Fruit fly (Drosophila melanogaster) whole organism, embryonic: ENCODE results near the gene Prx2.

Experiments
- CG10147 ChIP-seq: fragments of 200-800 bp; sonication (Bioruptor generic); optimal IDR thresholded peaks from 2 replicates; lab custom pipeline; 2019; ENCODE audit warnings: missing biosample characterization, mild to moderate bottlenecking, missing genetic modification characterization, moderate library complexity
- CG10209 ChIP-seq: fragments of 200-800 bp; sonication (Bioruptor generic); optimal IDR thresholded peaks from 3 replicates; lab custom pipeline; 2017; ENCODE audit warnings: missing biosample characterization, mild to moderate bottlenecking, missing genetic modification characterization, missing genetic modification reagents
- CG10274 ChIP-seq: fragments of 200-800 bp; sonication (Bioruptor generic); optimal IDR thresholded peaks from 3 replicates; lab custom pipeline; 2017; ENCODE audit warnings: missing biosample characterization, mild to moderate bottlenecking, missing genetic modification characterization
- CG12659 ChIP-seq: fragments of 200-800 bp; sonication (Bioruptor generic); optimal IDR thresholded peaks from 3 replicates; lab custom pipeline; 2017; ENCODE audit warnings: mild to moderate bottlenecking, missing biosample characterization, missing genetic modification reagents, missing genetic modification characterization
- CG12942 ChIP-seq: fragments of 200-800 bp; sonication (Bioruptor generic); optimal IDR thresholded peaks from 3 replicates; lab custom pipeline; 2016; ENCODE audit warnings: missing biosample characterization, missing genetic modification characterization
- CG17186 ChIP-seq: fragments of 200-800 bp; sonication (Bioruptor generic); optimal IDR thresholded peaks from 3 replicates; lab custom pipeline; 2017; ENCODE audit warnings: missing biosample characterization, missing genetic modification reagents, missing genetic modification characterization
- CG17385 ChIP-seq: fragments of 200-800 bp; sonication (Bioruptor generic); optimal IDR thresholded peaks from 3 replicates; lab custom pipeline; 2018; ENCODE audit warnings: missing biosample characterization, mild to moderate bottlenecking, missing genetic modification characterization
- CG1792 ChIP-seq: fragments of 200-800 bp; sonication (Bioruptor generic); optimal IDR thresholded peaks from 2 replicates; lab custom pipeline; 2016; ENCODE audit warnings: missing biosample characterization, missing genetic modification characterization
- CG2875 ChIP-seq: fragments of 200-800 bp; sonication (Bioruptor generic); optimal IDR thresholded peaks from 2 replicates; lab custom pipeline; 2017; ENCODE audit warnings: missing biosample characterization, mild to moderate bottlenecking, missing genetic modification characterization, missing genetic modification reagents
- CG32767 ChIP-seq: fragments of 200-800 bp; sonication (Bioruptor generic); IDR thresholded peaks from 2 replicates; pipeline ENCODE4 v1.3.6; 2022; ENCODE audit warnings: missing biosample characterization, missing genetic modification characterization
- CG3281 ChIP-seq: fragments of 200-800 bp; sonication (Bioruptor generic); optimal IDR thresholded peaks from 3 replicates; lab custom pipeline; 2017; ENCODE audit warnings: missing biosample characterization, mild to moderate bottlenecking, missing genetic modification characterization
- CG34422 ChIP-seq: fragments of 200-800 bp; sonication (Bioruptor generic); IDR thresholded peaks from 3 replicates; pipeline ENCODE4 v1.3.6; 2022; ENCODE audit warnings: missing biosample characterization, missing genetic modification characterization
- CG42726 ChIP-seq: fragments of 200-800 bp; sonication (Bioruptor generic); IDR thresholded peaks from 2 replicates; pipeline ENCODE4 v1.3.6; 2022; ENCODE audit warnings: missing biosample characterization, missing genetic modification characterization; ENCODE audit not compliant: partially characterized antibody
- CG43689 ChIP-seq: fragments of 200-800 bp; sonication (Bioruptor generic); IDR thresholded peaks from 2 replicates; pipeline ENCODE4 v1.3.6; 2022; ENCODE audit warnings: missing biosample characterization, missing genetic modification characterization
- CG7745 ChIP-seq: fragments of 200-800 bp; sonication (Bioruptor generic); optimal IDR thresholded peaks from 2 replicates; lab custom pipeline; 2018; ENCODE audit warnings: missing biosample characterization, mild to moderate bottlenecking, missing genetic modification characterization, moderate library complexity
- CG8478 ChIP-seq: fragments of >200 bp; optimal IDR thresholded peaks from 2 replicates; lab custom pipeline; 2018
- CG9215 ChIP-seq: fragments of 200-800 bp; sonication (Bioruptor generic); IDR thresholded peaks from 2 replicates; pipeline ENCODE4 v1.3.6; 2022; ENCODE audit warnings: missing biosample characterization, missing genetic modification characterization
- CoRest ChIP-seq: fragments of 200-800 bp; sonication (Bioruptor generic); optimal IDR thresholded peaks from 3 replicates; lab custom pipeline; 2018; ENCODE audit warnings: missing biosample characterization, mild to moderate bottlenecking, missing genetic modification characterization, moderate library complexity
- D ChIP-seq, 2 experiments: fragments of 200-800 bp in 1 of 2; fragments of >200 bp in 1 of 2; sonication (Bioruptor generic) in 1 of 2; optimal IDR thresholded peaks; 2 replicates in 1 of 2; 3 replicates in 1 of 2; lab custom pipeline; 2017; ENCODE audit warnings: mild to moderate bottlenecking in 1 of 2, missing biosample characterization in 1 of 2, missing genetic modification characterization in 1 of 2, missing genetic modification reagents in 1 of 2
- D19A ChIP-seq: fragments of 200-800 bp; optimal IDR thresholded peaks from 3 replicates; lab custom pipeline; 2019; ENCODE audit warnings: missing biosample characterization, mild to moderate bottlenecking, missing genetic modification characterization, moderate library complexity
- Dip3 ChIP-seq: fragments of 200-800 bp; sonication (Bioruptor generic); optimal IDR thresholded peaks from 3 replicates; lab custom pipeline; 2016; ENCODE audit warnings: missing biosample characterization, missing genetic modification characterization
- Doc2 ChIP-seq: fragments of 200-800 bp; sonication (Bioruptor generic); IDR thresholded peaks from 2 replicates; pipeline ENCODE4 v1.3.6; 2022; ENCODE audit warnings: missing biosample characterization, missing genetic modification characterization
- Elba2 ChIP-seq: fragments of 200-800 bp; sonication (Bioruptor generic); optimal IDR thresholded peaks from 3 replicates; lab custom pipeline; 2016; ENCODE audit warnings: missing biosample characterization, missing genetic modification characterization
- HLH3B ChIP-seq: fragments of 200-800 bp; sonication (Bioruptor generic); IDR thresholded peaks from 2 replicates; pipeline ENCODE4 v1.3.6; 2022; ENCODE audit warnings: missing biosample characterization, missing genetic modification characterization
- HLHmδ ChIP-seq: fragments of 200-800 bp; sonication (Bioruptor generic); optimal IDR thresholded peaks from 2 replicates; lab custom pipeline; 2018; ENCODE audit warnings: missing biosample characterization, mild to moderate bottlenecking, missing genetic modification characterization, moderate library complexity
- Hr3 ChIP-seq: fragments of 200-800 bp; sonication (Bioruptor generic); optimal IDR thresholded peaks from 3 replicates; lab custom pipeline; 2016; ENCODE audit warnings: missing biosample characterization, missing genetic modification characterization
- Ssrp ChIP-seq: fragments of 200-800 bp; sonication (Bioruptor generic); optimal IDR thresholded peaks from 2 replicates; lab custom pipeline; 2018; ENCODE audit warnings: missing biosample characterization, mild to moderate bottlenecking, missing genetic modification characterization, moderate library complexity
- Stat92E ChIP-seq, 3 experiments: fragments of >200 bp in 2 of 3; fragments of 200-800 bp in 1 of 3; sonication (Bioruptor generic) in 1 of 3; optimal IDR thresholded peaks; 2 replicates each; lab custom pipeline; 2017 to 2019; ENCODE audit warnings: missing biosample characterization in 3 of 3, missing genetic modification characterization in 3 of 3, mild to moderate bottlenecking in 1 of 3, moderate library complexity in 1 of 3
- ab ChIP-seq: fragments of 200-800 bp; sonication (Bioruptor generic); optimal IDR thresholded peaks from 2 replicates; lab custom pipeline; 2016; ENCODE audit warnings: missing biosample characterization, missing genetic modification characterization
- ato ChIP-seq: fragments of 200-800 bp; sonication (Bioruptor generic); IDR thresholded peaks from 2 replicates; pipeline ENCODE4 v1.3.6; 2022; ENCODE audit warnings: missing biosample characterization, missing genetic modification characterization; ENCODE audit not compliant: partially characterized antibody
- bsh ChIP-seq, 2 experiments: fragments of 200-800 bp; sonication (Bioruptor generic); optimal IDR thresholded peaks; 2 replicates each; lab custom pipeline; 2017 to 2018; ENCODE audit warnings: mild to moderate bottlenecking in 2 of 2, missing biosample characterization in 2 of 2, missing genetic modification characterization in 2 of 2, moderate library complexity in 1 of 2
- dm ChIP-seq: fragments of 200-800 bp; sonication (Bioruptor generic); optimal IDR thresholded peaks from 3 replicates; lab custom pipeline; 2016; ENCODE audit warnings: missing biosample characterization, missing genetic modification characterization
- ems ChIP-seq: fragments of 200-800 bp; sonication (Bioruptor generic); optimal IDR thresholded peaks from 3 replicates; lab custom pipeline; 2016; ENCODE audit warnings: missing biosample characterization, missing genetic modification characterization
- fd3F ChIP-seq: fragments of 200-800 bp; sonication (Bioruptor generic); optimal IDR thresholded peaks from 2 replicates; lab custom pipeline; 2018; ENCODE audit warnings: missing biosample characterization, mild to moderate bottlenecking, missing genetic modification characterization, moderate library complexity
- gro ChIP-seq: fragments of 200-800 bp; sonication (Bioruptor generic); optimal IDR thresholded peaks from 2 replicates; lab custom pipeline; 2016; ENCODE audit warnings: missing biosample characterization, missing genetic modification characterization
- inv ChIP-seq: fragments of 200-800 bp; sonication (Bioruptor generic); IDR thresholded peaks from 2 replicates; pipeline ENCODE4 v1.3.6; 2022; ENCODE audit warnings: missing biosample characterization, missing genetic modification characterization; ENCODE audit not compliant: partially characterized antibody
- knrl ChIP-seq: fragments of 200-800 bp; sonication (Bioruptor generic); IDR thresholded peaks from 3 replicates; pipeline ENCODE4 v1.3.6; 2022; ENCODE audit warnings: missing biosample characterization, missing genetic modification characterization; ENCODE audit not compliant: partially characterized antibody
- lilli ChIP-seq: fragments of 200-800 bp; sonication (Bioruptor generic); optimal IDR thresholded peaks from 3 replicates; lab custom pipeline; 2016; ENCODE audit warnings: missing biosample characterization, missing genetic modification characterization
- mirr ChIP-seq: fragments of 200-800 bp; sonication (Bioruptor generic); optimal IDR thresholded peaks from 3 replicates; lab custom pipeline; 2018; ENCODE audit warnings: missing biosample characterization, mild to moderate bottlenecking, missing genetic modification characterization
- run ChIP-seq: fragments of 200-800 bp; sonication (Bioruptor generic); optimal IDR thresholded peaks from 3 replicates; lab custom pipeline; 2018; ENCODE audit warnings: missing biosample characterization, mild to moderate bottlenecking, missing genetic modification characterization
- sens-2 ChIP-seq: fragments of 200-800 bp; sonication (Bioruptor generic); IDR thresholded peaks from 2 replicates; pipeline ENCODE4 v1.3.6; 2022; ENCODE audit warnings: missing biosample characterization, missing genetic modification characterization
- sug ChIP-seq: fragments of 200-800 bp; optimal IDR thresholded peaks from 2 replicates; lab custom pipeline; 2019; ENCODE audit warnings: missing biosample characterization, mild to moderate bottlenecking, missing genetic modification characterization, moderate library complexity
- tio ChIP-seq: fragments of 200-800 bp; sonication (Bioruptor generic); optimal IDR thresholded peaks from 2 replicates; lab custom pipeline; 2017; ENCODE audit warnings: missing biosample characterization, missing genetic modification characterization, inconsistent platforms
- ttk ChIP-seq: fragments of 200-800 bp; sonication (Bioruptor generic); IDR thresholded peaks from 2 replicates; pipeline ENCODE4 v2.1.2; 2022; ENCODE audit warnings: missing biosample characterization, missing genetic modification characterization
- wor ChIP-seq: fragments of 200-800 bp; sonication (Bioruptor generic); IDR thresholded peaks from 2 replicates; pipeline ENCODE4 v1.3.6; 2022; ENCODE audit warnings: missing biosample characterization, missing genetic modification characterization
- z ChIP-seq: fragments of 200-800 bp; sonication (Bioruptor generic); IDR thresholded peaks from 3 replicates; pipeline ENCODE4 v1.3.6; 2022; ENCODE audit warnings: missing biosample characterization, missing genetic modification characterization
- zf30C ChIP-seq: fragments of 200-800 bp; sonication (Bioruptor generic); optimal IDR thresholded peaks from 3 replicates; lab custom pipeline; 2018; ENCODE audit warnings: missing biosample characterization, mild to moderate bottlenecking, missing genetic modification characterization

Gene Prx2

dm6 chrX:13373239-13374153 lies 43.9 kb downstream of the Prx2 start (continued):
- TF ChIP-seq CG12659 (peak; percentile 82), gro (GFP tag; lab: Kevin White, UChicago) (peak; percentile 74), Elba2 (GFP tag; lab: Kevin White, UChicago) (no peak), mirr (GFP tag; lab: Kevin White, UChicago) (peak; percentile 50), CG2875 (GFP tag; lab: Kevin White, UChicago) (peak; percentile 86), CG17385 (GFP tag; lab: Kevin White, UChicago) (peak; percentile 96), bsh (GFP tag; optimal IDR thresholded peaks at IDR 0.05; lab: Kevin White, UChicago) (peak; percentile 68 to 90), ems (GFP tag; lab: Kevin White, UChicago) (peak; percentile 28), CG10209 (GFP tag; lab: Kevin White, UChicago) (peak; percentile 86), zf30C (peak; percentile 97), knrl (GFP tag; lab: Robert Waterston, UW) (no peak), CG43689 (peak; percentile 71), CG3281 (GFP tag; lab: Kevin White, UChicago) (peak; percentile 82), HLH3B (GFP tag; lab: Robert Waterston, UW) (peak; percentile 79), ato (GFP tag; lab: Robert Waterston, UW) (no peak), Stat92E (GFP tag; optimal IDR thresholded peaks at IDR 0.05; lab: Kevin White, UChicago) (peak in 1 of 3 experiments; percentile 33), run (tag; lab: Kevin White, UChicago) (peak; percentile 89), CG32767 (GFP tag; lab: Robert Waterston, UW) (peak; percentile 79), Doc2 (no peak), dm (GFP tag; lab: Kevin White, UChicago) (no peak), CG42726 (GFP tag; lab: Robert Waterston, UW) (no peak), CG34422 (GFP tag; lab: Robert Waterston, UW) (peak; percentile 81), D (optimal IDR thresholded peaks at IDR 0.05; lab: Kevin White, UChicago) (no peak), D (GFP tag; optimal IDR thresholded peaks at IDR 0.05; lab: Kevin White, UChicago) (peak; percentile 83), inv (GFP tag; lab: Robert Waterston, UW) (no peak), ab (GFP tag; lab: Kevin White, UChicago) (peak; percentile 18), CG17186 (GFP tag; lab: Kevin White, UChicago) (no peak), Ssrp (tag; lab: Kevin White, UChicago) (peak; percentile 81), CG8478 (lab: Kevin White, UChicago) (no peak), CG10274 (GFP tag; lab: Kevin White, UChicago) (peak; percentile 34), CG10147 (GFP tag; lab: Kevin White, UChicago) (peak; percentile 70), CG12942 (peak; percentile 68), lilli (GFP tag; lab: Kevin White, UChicago) (peak; percentile 32), tio (GFP tag; lab: Kevin White, UChicago) (peak; percentile 82), CoRest (peak; percentile 89), wor (peak; percentile 68), CG1792 (GFP tag; lab: Kevin White, UChicago) (peak; percentile 7), sug (tag; lab: Kevin White, UChicago) (peak; percentile 83), D19A (tag; lab: Kevin White, UChicago) (peak; percentile 80), ttk (GFP tag; lab: Robert Waterston, UW) (peak; percentile 81), sens-2 (GFP tag; lab: Robert Waterston, UW) (0 out of 2 replicates have a peak, but pooled peaks have one; percentile 29), Dip3 (GFP tag; lab: Kevin White, UChicago) (peak; percentile 23), HLHmδ (GFP tag; lab: Kevin White, UChicago) (no peak), CG7745 (tag; lab: Kevin White, UChicago) (no peak), fd3F (peak; percentile 74), Hr3 (GFP tag; lab: Kevin White, UChicago) (peak; percentile 80), z (GFP tag; lab: Robert Waterston, UW) (peak; percentile 79; the same call in 2 of the 3 replicates), CG9215 (GFP tag; lab: Robert Waterston, UW) (peak; percentile 72)
